Worm (Caenorhabditis elegans) whole organism, L4 larva: Measurements from ENCODE around the gene lpr-7.

Source experiments
- D1046.2 ChIP-seq: fragments of 200-800 bp; sonication (Bioruptor generic); IDR thresholded peaks from 2 replicates; pipeline ENCODE4 v1.3.6; 2022; ENCODE audit warnings: missing genetic modification characterization, missing compliant biosample characterization
- F37D6.2 ChIP-seq: sonication (generic microtip); optimal IDR thresholded peaks from 2 replicates; lab custom pipeline; 2016; ENCODE audit warnings: mild to moderate bottlenecking, missing genetic modification characterization, missing compliant biosample characterization
- F44E2.7 ChIP-seq: fragments of 200-800 bp; sonication (Bioruptor generic); IDR thresholded peaks from 2 replicates; pipeline ENCODE4 v2.1.2; 2022; ENCODE audit warnings: missing genetic modification characterization, missing compliant biosample characterization
- Y75B8A.6 ChIP-seq: fragments of 200-800 bp; sonication (Bioruptor generic); IDR thresholded peaks from 2 replicates; pipeline ENCODE4 v1.3.6; 2022; ENCODE audit warnings: missing genetic modification reagents, missing genetic modification characterization, missing compliant biosample characterization
- ZK337.2 ChIP-seq: fragments of 200-800 bp; sonication (Bioruptor generic); IDR thresholded peaks from 2 replicates; pipeline ENCODE4 v1.3.6; 2022; ENCODE audit warnings: missing genetic modification reagents, missing genetic modification characterization, missing compliant biosample characterization
- aha-1 ChIP-seq: fragments of 150-350 bp; peaks from one replicate; lab custom pipeline; 2014; ENCODE audit warnings: missing biosample characterization, missing genetic modification characterization
- arid-1 ChIP-seq: fragments of 200-800 bp; sonication (Bioruptor generic); conservative IDR thresholded peaks from 2 replicates; pipeline ENCODE4 v1.3.6; 2022; ENCODE audit warnings: missing genetic modification reagents, missing genetic modification characterization, missing compliant biosample characterization
- ceh-32 ChIP-seq: sonication (generic microtip); optimal IDR thresholded peaks from 2 replicates; lab custom pipeline; 2016; ENCODE audit warnings: mild to moderate bottlenecking, missing genetic modification characterization, missing compliant biosample characterization; ENCODE audit not compliant: poor library complexity
- ceh-44 ChIP-seq: fragments of 200-800 bp; sonication (Bioruptor generic); IDR thresholded peaks from 2 replicates; pipeline ENCODE4 v1.3.6; 2022; ENCODE audit warnings: missing genetic modification reagents, missing genetic modification characterization, missing compliant biosample characterization
- ceh-62 ChIP-seq: sonication (generic microtip); optimal IDR thresholded peaks from 2 replicates; lab custom pipeline; 2017; ENCODE audit warnings: missing biosample characterization, missing genetic modification characterization
- ces-1 ChIP-seq: fragments of 150-350 bp; sonication (generic microtip); optimal IDR thresholded peaks from 4 replicates; lab custom pipeline; 2014; ENCODE audit warnings: missing biosample characterization, missing genetic modification reagents, missing genetic modification characterization
- daf-12 ChIP-seq: fragments of 150-350 bp; optimal IDR thresholded peaks from 2 replicates; lab custom pipeline; 2014; ENCODE audit warnings: missing biosample characterization, missing genetic modification reagents, missing genetic modification characterization
- daf-16 ChIP-seq, 3 experiments: sonication (generic microtip); optimal IDR thresholded peaks; 2 replicates each; lab custom pipeline; 2016 to 2017; ENCODE audit warnings: missing genetic modification characterization in 3 of 3, missing genetic modification reagents in 3 of 3, mild to moderate bottlenecking in 2 of 3, missing compliant biosample characterization in 2 of 3, missing biosample characterization in 1 of 3, moderate library complexity in 1 of 3
- dmd-6 ChIP-seq: fragments of 200-800 bp; sonication (Bioruptor generic); IDR thresholded peaks from 2 replicates; pipeline ENCODE4 v1.3.6; 2022; ENCODE audit warnings: missing genetic modification reagents, missing genetic modification characterization, missing compliant biosample characterization
- dpl-1 ChIP-seq: fragments of 150-350 bp; optimal IDR thresholded peaks from 2 replicates; lab custom pipeline; 2014; ENCODE audit warnings: missing biosample characterization, missing genetic modification reagents, missing genetic modification characterization
- duxl-1 ChIP-seq: sonication (generic microtip); optimal IDR thresholded peaks from 2 replicates; lab custom pipeline; 2016; ENCODE audit warnings: mild to moderate bottlenecking, missing genetic modification characterization, moderate library complexity, missing compliant biosample characterization; ENCODE audit not compliant: poor library complexity
- dve-1 ChIP-seq: sonication (generic microtip); optimal IDR thresholded peaks from 2 replicates; lab custom pipeline; 2017; ENCODE audit warnings: antibody characterized with exemption, mild to moderate bottlenecking, missing genetic modification characterization, missing compliant biosample characterization; ENCODE audit not compliant: insufficient read depth
- egl-27 ChIP-seq: sonication (generic microtip); optimal IDR thresholded peaks from 3 replicates; lab custom pipeline; 2017; ENCODE audit warnings: missing biosample characterization, missing genetic modification reagents, missing genetic modification characterization
- fkh-10 ChIP-seq: fragments of 150-350 bp; optimal IDR thresholded peaks from 2 replicates; lab custom pipeline; 2014; ENCODE audit warnings: missing biosample characterization, missing genetic modification reagents, missing genetic modification characterization
- fos-1 ChIP-seq: fragments of 150-350 bp; optimal IDR thresholded peaks from 2 replicates; lab custom pipeline; 2014; ENCODE audit warnings: missing biosample characterization, missing genetic modification characterization
- hif-1 ChIP-seq, 2 experiments: sonication (generic microtip); optimal IDR thresholded peaks; 2 replicates each; lab custom pipeline; 2016 to 2017; ENCODE audit warnings: missing compliant biosample characterization in 2 of 2, missing genetic modification characterization in 2 of 2, missing genetic modification reagents in 2 of 2, missing genotype in 2 of 2, mild to moderate bottlenecking in 1 of 2
- hlh-11 ChIP-seq: fragments of 200-800 bp; sonication (Bioruptor generic); optimal IDR thresholded peaks from 2 replicates; lab custom pipeline; 2018; ENCODE audit warnings: mild to moderate bottlenecking, missing genetic modification characterization, missing compliant biosample characterization
- hlh-30 ChIP-seq: sonication (generic microtip); optimal IDR thresholded peaks from 2 replicates; lab custom pipeline; 2017; ENCODE audit warnings: antibody characterized with exemption, mild to moderate bottlenecking, missing genetic modification characterization, missing compliant biosample characterization; ENCODE audit not compliant: insufficient read depth
- hmg-1.1 ChIP-seq: fragments of 200-800 bp; sonication (Bioruptor generic); IDR thresholded peaks from 2 replicates; pipeline ENCODE4 v1.3.6; 2022; ENCODE audit warnings: missing genetic modification reagents, missing genetic modification characterization, missing compliant biosample characterization
- lin-1 ChIP-seq: fragments of 200-800 bp; sonication (Bioruptor generic); IDR thresholded peaks from 2 replicates; pipeline ENCODE4 v1.3.6; 2022; ENCODE audit warnings: missing genetic modification reagents, missing genetic modification characterization, missing compliant biosample characterization
- lin-15B ChIP-seq: fragments of 150-350 bp; sonication (generic microtip); optimal IDR thresholded peaks from 3 replicates; lab custom pipeline; 2014; ENCODE audit warnings: missing biosample characterization, missing genetic modification characterization
- lsy-2 ChIP-seq, 2 experiments: fragments of 150-350 bp in 1 of 2; sonication (generic microtip) in 1 of 2; optimal IDR thresholded peaks; 2 replicates each; lab custom pipeline; 2014 to 2017; ENCODE audit warnings: missing biosample characterization in 2 of 2, missing genetic modification characterization in 2 of 2
- mep-1 ChIP-seq: fragments of 150-350 bp; sonication (generic microtip); optimal IDR thresholded peaks from 3 replicates; lab custom pipeline; 2014; ENCODE audit warnings: missing biosample characterization, missing genetic modification characterization
- mes-2 ChIP-seq: sonication (generic microtip); optimal IDR thresholded peaks from 2 replicates; lab custom pipeline; 2016; ENCODE audit warnings: missing genotype, mild to moderate bottlenecking, missing genetic modification characterization, missing compliant biosample characterization; ENCODE audit not compliant: poor library complexity, severe bottlenecking
- mxl-2 ChIP-seq: fragments of 200-800 bp; sonication (Bioruptor generic); conservative IDR thresholded peaks from 2 replicates; pipeline ENCODE4 v1.3.6; 2022; ENCODE audit warnings: missing genetic modification reagents, missing genetic modification characterization, missing compliant biosample characterization
- nhr-102 ChIP-seq: sonication (generic microtip); optimal IDR thresholded peaks from 2 replicates; lab custom pipeline; 2016; ENCODE audit warnings: mild to moderate bottlenecking, missing genetic modification characterization, moderate library complexity, missing compliant biosample characterization
- nhr-237 ChIP-seq: sonication (generic microtip); optimal IDR thresholded peaks from 2 replicates; lab custom pipeline; 2017; ENCODE audit warnings: missing biosample characterization, missing genetic modification characterization
- nhr-25 ChIP-seq: sonication (generic microtip); optimal IDR thresholded peaks from 2 replicates; lab custom pipeline; 2017; ENCODE audit warnings: missing genetic modification characterization, mild to moderate bottlenecking, missing compliant biosample characterization, antibody characterized with exemption, moderate library complexity, borderline replicate concordance; ENCODE audit not compliant: insufficient read depth
- nhr-28 ChIP-seq: fragments of 150-350 bp; optimal IDR thresholded peaks from 2 replicates; lab custom pipeline; 2014; ENCODE audit warnings: missing biosample characterization, missing genetic modification characterization
- nhr-41 ChIP-seq: fragments of 200-800 bp; sonication (Bioruptor generic); IDR thresholded peaks from 2 replicates; pipeline ENCODE4 v1.3.6; 2022; ENCODE audit warnings: missing genetic modification reagents, missing genetic modification characterization, missing compliant biosample characterization
- nhr-42 ChIP-seq: fragments of 200-800 bp; sonication (Bioruptor generic); IDR thresholded peaks from 2 replicates; pipeline ENCODE4 v1.3.6; 2022; ENCODE audit warnings: missing genetic modification characterization, missing compliant biosample characterization
- nhr-48 ChIP-seq: sonication (generic microtip); optimal IDR thresholded peaks from 2 replicates; lab custom pipeline; 2016; ENCODE audit warnings: mild to moderate bottlenecking, missing genetic modification characterization, missing compliant biosample characterization
- nhr-6 ChIP-seq: fragments of 150-350 bp; optimal IDR thresholded peaks from 2 replicates; lab custom pipeline; 2014; ENCODE audit warnings: missing biosample characterization, missing genetic modification characterization
- nhr-77 ChIP-seq: fragments of 150-350 bp; optimal IDR thresholded peaks from 2 replicates; lab custom pipeline; 2014; ENCODE audit warnings: missing biosample characterization, missing genetic modification characterization
- pha-4 ChIP-seq, 2 experiments: fragments of 150-350 bp in 1 of 2; fragments of 200-800 bp in 1 of 2; sonication (Bioruptor generic) in 1 of 2; IDR thresholded peaks in 1 of 2; optimal IDR thresholded peaks in 1 of 2; 2 replicates each; pipeline versions ENCODE4 v1.3.6 to Lab custom; 2014 to 2022; ENCODE audit warnings: missing genetic modification characterization in 2 of 2, missing genetic modification reagents in 2 of 2, missing biosample characterization in 1 of 2, missing compliant biosample characterization in 1 of 2
- pqm-1 ChIP-seq: sonication (generic microtip); optimal IDR thresholded peaks from 2 replicates; lab custom pipeline; 2017; ENCODE audit warnings: missing biosample characterization, missing genetic modification characterization
- rbr-2 ChIP-seq: sonication (generic microtip); optimal IDR thresholded peaks from 2 replicates; lab custom pipeline; 2016; ENCODE audit warnings: missing genotype, missing genetic modification characterization, missing compliant biosample characterization
- sdz-12 ChIP-seq: fragments of 200-800 bp; sonication (Bioruptor generic); optimal IDR thresholded peaks from 2 replicates; lab custom pipeline; 2018; ENCODE audit warnings: mild to moderate bottlenecking, missing genetic modification characterization, missing compliant biosample characterization
- set-16 ChIP-seq: fragments of 200-800 bp; sonication (Bioruptor generic); IDR thresholded peaks from 2 replicates; pipeline ENCODE4 v1.3.6; 2022; ENCODE audit warnings: missing genetic modification reagents, missing genetic modification characterization, missing compliant biosample characterization
- tag-97 ChIP-seq: fragments of 200-800 bp; sonication (Bioruptor generic); IDR thresholded peaks from 2 replicates; pipeline ENCODE4 v1.3.6; 2022; ENCODE audit warnings: missing genetic modification characterization, missing compliant biosample characterization
- tra-1 ChIP-seq: fragments of 200-800 bp; sonication (Bioruptor generic); IDR thresholded peaks from 2 replicates; pipeline ENCODE4 v1.3.6; 2022; ENCODE audit warnings: missing genetic modification reagents, missing genetic modification characterization, missing compliant biosample characterization
- unc-130 ChIP-seq: sonication (generic microtip); optimal IDR thresholded peaks from 2 replicates; lab custom pipeline; 2016; ENCODE audit warnings: missing genetic modification reagents, missing genetic modification characterization, missing compliant biosample characterization
- zag-1 ChIP-seq: fragments of 150-350 bp; optimal IDR thresholded peaks from 2 replicates; lab custom pipeline; 2014; ENCODE audit warnings: missing biosample characterization, missing genetic modification characterization

lpr-7 gene

DNA sequence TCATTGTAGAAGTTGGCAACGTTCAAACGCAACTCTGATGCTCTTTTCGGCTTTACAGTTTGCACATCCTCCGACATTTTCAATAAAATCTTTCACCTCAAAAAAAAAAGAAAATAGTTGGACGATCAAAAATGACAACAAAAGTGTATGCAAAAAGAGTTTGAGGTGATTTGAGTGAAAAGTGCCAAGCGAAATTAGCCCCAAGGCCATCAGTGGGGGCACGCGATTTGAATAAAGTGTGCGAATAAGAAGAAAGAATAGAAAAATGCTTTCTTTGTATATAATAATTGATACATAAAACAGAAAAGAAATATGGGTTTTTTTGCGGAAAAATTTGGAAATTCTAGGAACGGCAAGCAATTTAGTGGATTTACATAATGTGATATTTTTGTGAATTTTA is 10.1 kb downstream of the lpr-7 start, which contains the start of gene T19D7.5:
T19D7.5 (minus strand) TSS at position 101 of the 400 bp plus-strand sequence.
- TF ChIP-seq nhr-42 (no peak), zag-1 (tag; lab: Kevin White, UChicago) (no peak), aha-1 (peak; percentile 11), daf-12 (tag; lab: Kevin White, UChicago) (no peak)

ce11 chrX:670603-671002 is 14.6 kb downstream of the lpr-7 start, which contains the start of gene T19D7.6:
Gene T19D7.6, minus strand, starts transcription at chrX:670800.
- no peak for TF ChIP-seq lin-1 (GFP tag; lab: Robert Waterston, UW)
- no peak for TF ChIP-seq hmg-1.1 (GFP tag; lab: Robert Waterston, UW)
- TF ChIP-seq nhr-28 (tag; lab: Kevin White, UChicago) = peak; percentile 76
- TF ChIP-seq tag-97 (GFP tag; lab: Robert Waterston, UW) = no peak
- no peak for TF ChIP-seq mep-1
- TF ChIP-seq nhr-48 (tag; lab: Kevin White, UChicago) = peak; percentile 57
- peak; percentile 43 for TF ChIP-seq pqm-1 (tag; lab: Kevin White, UChicago)
- TF ChIP-seq lin-15B (tag; lab: Kevin White, UChicago) = no peak
- peak; percentile 73 for TF ChIP-seq dmd-6 (GFP tag; lab: Robert Waterston, UW)
- TF ChIP-seq pha-4 (GFP tag; IDR thresholded peaks at IDR 0.05; lab: Robert Waterston, UW) = no peak
- TF ChIP-seq pha-4 (tag; optimal IDR thresholded peaks at IDR 0.05; lab: Kevin White, UChicago) = no peak
- TF ChIP-seq F44E2.7 = no peak
- TF ChIP-seq dve-1 (tag; lab: Kevin White, UChicago) = peak; percentile 58
- TF ChIP-seq ceh-44 = no peak
- peak; percentile 46 for TF ChIP-seq hlh-30 (tag; lab: Kevin White, UChicago)
- no peak for TF ChIP-seq arid-1 (GFP tag; lab: Robert Waterston, UW)
- TF ChIP-seq duxl-1 (tag; lab: Kevin White, UChicago) = no peak
- no peak for TF ChIP-seq Y75B8A.6 (GFP tag; lab: Robert Waterston, UW)
- no peak for TF ChIP-seq ces-1 (GFP tag; lab: Kevin White, UChicago)
- no peak for TF ChIP-seq ceh-62 (tag; lab: Kevin White, UChicago)
- no peak for TF ChIP-seq F37D6.2 (tag; lab: Kevin White, UChicago)
- peak; percentile 10 for TF ChIP-seq nhr-6 (tag; lab: Kevin White, UChicago)
- TF ChIP-seq rbr-2 (tag; lab: Kevin White, UChicago) = no peak
- no peak for TF ChIP-seq nhr-102
- no peak for TF ChIP-seq fos-1 (tag; lab: Kevin White, UChicago)
- TF ChIP-seq ZK337.2 = no peak
- TF ChIP-seq nhr-237 = no peak
- TF ChIP-seq sdz-12 = no peak
- no peak for TF ChIP-seq daf-16 (GFP tag; optimal IDR thresholded peaks at IDR 0.05; lab: Kevin White, UChicago)
- TF ChIP-seq daf-16 (tag; optimal IDR thresholded peaks at IDR 0.05; lab: Kevin White, UChicago) = peak; percentile 81
- TF ChIP-seq hif-1 (tag; optimal IDR thresholded peaks at IDR 0.05; lab: Kevin White, UChicago) = no peak
- TF ChIP-seq fkh-10 = no peak
- no peak for TF ChIP-seq nhr-25
- TF ChIP-seq daf-12 (tag; lab: Kevin White, UChicago) = no peak
- peak; percentile 82 for TF ChIP-seq nhr-41 (GFP tag; lab: Robert Waterston, UW)
- TF ChIP-seq hlh-11 = peak; percentile 85
- TF ChIP-seq lsy-2 (tag; optimal IDR thresholded peaks at IDR 0.05; lab: Kevin White, UChicago) = no peak
- TF ChIP-seq, all 104 proteins: peak for 10

DNA sequence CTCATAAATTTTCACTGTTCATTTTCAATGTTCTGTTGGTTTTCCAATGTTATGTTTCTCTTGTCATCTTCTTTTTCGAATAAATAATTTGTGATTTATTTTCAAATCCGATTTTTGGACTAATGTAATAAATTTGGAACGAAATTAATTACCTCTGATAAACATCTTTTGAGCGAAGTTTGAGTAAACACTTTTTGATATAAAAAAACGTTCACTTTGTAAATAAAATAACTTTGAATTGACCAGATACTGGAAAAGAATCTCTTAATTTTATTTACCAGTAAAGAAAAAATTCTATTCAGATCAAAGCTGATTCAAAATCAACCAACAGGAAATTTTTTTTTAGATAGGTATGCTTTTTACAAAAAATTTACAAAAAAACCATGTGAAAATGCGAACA is 15.8 kb downstream of the lpr-7 start, which contains the start of gene lgc-32:
lgc-32 (plus strand) TSS at position 301 of the 400 bp plus-strand sequence.
- TF ChIP-seq nhr-42 (no peak), ceh-62 (tag; lab: Kevin White, UChicago) (no peak), mep-1 (no peak), tag-97 (GFP tag; lab: Robert Waterston, UW) (no peak), F44E2.7 (no peak), tra-1 (GFP tag; lab: Robert Waterston, UW) (no peak), nhr-102 (no peak), dpl-1 (no peak), egl-27 (no peak), D1046.2 (GFP tag; lab: Robert Waterston, UW) (no peak), ceh-32 (tag; lab: Kevin White, UChicago) (no peak), nhr-77 (tag; lab: Kevin White, UChicago) (no peak), mxl-2 (GFP tag; lab: Robert Waterston, UW) (no peak), set-16 (GFP tag; lab: Robert Waterston, UW) (no peak), nhr-6 (tag; lab: Kevin White, UChicago) (no peak), mes-2 (tag; lab: Kevin White, UChicago) (no peak), unc-130 (no peak)
